Worm (Caenorhabditis elegans): ENCODE results near the gene Y62E10A.3.

- no peak for TF ChIP-seq ztf-3 (GFP tag; optimal IDR thresholded peaks at IDR 0.05)
- TF ChIP-seq Y67H2A.10 (GFP tag; conservative IDR thresholded peaks at IDR 0.05): no peak
- TF ChIP-seq pha-4 (tag; optimal IDR thresholded peaks at IDR 0.05): no peak
- no peak for TF ChIP-seq hlh-26 (GFP tag; conservative IDR thresholded peaks at IDR 0.05)
- TF ChIP-seq ets-4 (GFP tag; optimal IDR thresholded peaks at IDR 0.05): no peak
These were observed 28.7 kb upstream of the Y62E10A.3 start for ce11 chrIV:13388779-13389178.
